Worm (Caenorhabditis elegans): ENCODE measurements around the gene rps-18.

DNA sequence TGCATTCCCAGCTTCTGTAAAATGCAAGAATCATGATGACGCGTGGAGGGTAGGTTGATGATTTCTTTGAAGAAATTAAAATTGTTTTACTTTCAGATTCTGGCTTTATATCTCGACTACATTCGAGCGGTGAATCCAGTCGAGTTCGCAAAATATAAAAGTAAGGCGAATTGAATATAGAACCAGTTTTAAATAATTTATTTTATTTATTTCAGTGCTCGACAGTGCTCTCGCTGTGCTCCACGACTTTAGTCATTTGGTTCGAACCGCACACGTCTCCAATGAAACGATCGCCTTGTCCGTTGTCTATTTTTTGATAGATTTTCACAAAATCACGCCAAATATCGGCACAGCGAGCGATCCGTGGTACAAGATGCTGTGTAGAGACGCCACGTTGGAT, 43.3 kb upstream of the rps-18 start, which contains the start of gene Y57G11C.1130:
- TF ChIP-seq C34F6.9 (tag; optimal IDR thresholded peaks at IDR 0.05) (no peak), mab-5 (tag; optimal IDR thresholded peaks at IDR 0.05) (no peak), nhr-77 (tag; optimal IDR thresholded peaks at IDR 0.05) (no peak), ama-1 (optimal IDR thresholded peaks at IDR 0.05) (no peak), elt-3 (tag; optimal IDR thresholded peaks at IDR 0.05) (no peak)
